Worm (Caenorhabditis elegans) whole organism, L3 larva: ENCODE results near the gene F47D12.3.

Experiments used
- R02D3.7 ChIP-seq: fragments of 150-350 bp; optimal IDR thresholded peaks from 2 replicates; lab custom pipeline; 2014; ENCODE audit warnings: missing biosample characterization, missing genetic modification characterization
- aly-2 ChIP-seq: fragments of 150-350 bp; optimal IDR thresholded peaks from 2 replicates; lab custom pipeline; 2014; ENCODE audit warnings: missing biosample characterization, missing genetic modification characterization
- ama-1 ChIP-seq: fragments of 150-350 bp; optimal IDR thresholded peaks from 2 replicates; lab custom pipeline; 2018
- ceh-16 ChIP-seq: sonication (generic microtip); optimal IDR thresholded peaks from 2 replicates; lab custom pipeline; 2017; ENCODE audit warnings: missing biosample characterization, missing genetic modification characterization
- ceh-82 ChIP-seq: fragments of 150-350 bp; optimal IDR thresholded peaks from 2 replicates; lab custom pipeline; 2014; ENCODE audit warnings: missing biosample characterization, missing genetic modification characterization
- ceh-9 ChIP-seq: sonication (generic microtip); optimal IDR thresholded peaks from 2 replicates; lab custom pipeline; 2018; ENCODE audit warnings: missing biosample characterization, missing genetic modification characterization
- egl-5 ChIP-seq: fragments of 150-350 bp; optimal IDR thresholded peaks from 2 replicates; lab custom pipeline; 2017; ENCODE audit warnings: missing biosample characterization, missing genetic modification reagents, missing genetic modification characterization, inconsistent platforms
- elt-1 ChIP-seq: fragments of 150-350 bp; optimal IDR thresholded peaks from 2 replicates; lab custom pipeline; 2014; ENCODE audit warnings: missing biosample characterization, missing genetic modification characterization
- elt-2 ChIP-seq: sonication (generic microtip); optimal IDR thresholded peaks from 2 replicates; lab custom pipeline; 2016; ENCODE audit warnings: missing genetic modification reagents, mild to moderate bottlenecking, missing genetic modification characterization, missing compliant biosample characterization
- elt-3 ChIP-seq, 3 experiments: fragments of 150-350 bp in 1 of 3; sonication (generic microtip) in 2 of 3; optimal IDR thresholded peaks; 2 replicates in 2 of 3; 4 replicates in 1 of 3; lab custom pipeline; 2014 to 2017; ENCODE audit warnings: missing biosample characterization in 3 of 3, missing genetic modification characterization in 3 of 3
- eor-1 ChIP-seq, 2 experiments: fragments of 150-350 bp; optimal IDR thresholded peaks; 2 replicates each; lab custom pipeline; 2014 to 2018; ENCODE audit warnings: missing biosample characterization in 2 of 2, missing genetic modification characterization in 2 of 2
- fkh-10 ChIP-seq: sonication (generic microtip); optimal IDR thresholded peaks from 2 replicates; lab custom pipeline; 2017; ENCODE audit warnings: missing biosample characterization, missing genetic modification reagents, missing genetic modification characterization
- fkh-2 ChIP-seq: fragments of 150-350 bp; optimal IDR thresholded peaks from 2 replicates; lab custom pipeline; 2014; ENCODE audit warnings: missing biosample characterization, missing genetic modification reagents, missing genetic modification characterization
- fos-1 ChIP-seq: fragments of 150-350 bp; optimal IDR thresholded peaks from 2 replicates; lab custom pipeline; 2014; ENCODE audit warnings: missing biosample characterization, missing genetic modification characterization
- lin-15B ChIP-seq: fragments of 150-350 bp; optimal IDR thresholded peaks from 2 replicates; lab custom pipeline; 2014; ENCODE audit warnings: missing biosample characterization, missing genetic modification characterization
- lin-39 ChIP-seq: fragments of 150-350 bp; optimal IDR thresholded peaks from 2 replicates; lab custom pipeline; 2018; ENCODE audit warnings: missing biosample characterization, missing genetic modification reagents, missing genetic modification characterization
- lsy-12 ChIP-seq: sonication (generic microtip); optimal IDR thresholded peaks from 2 replicates; lab custom pipeline; 2016; ENCODE audit warnings: mild to moderate bottlenecking, missing genetic modification characterization, missing compliant biosample characterization
- mdl-1 ChIP-seq: fragments of 150-350 bp; optimal IDR thresholded peaks from 2 replicates; lab custom pipeline; 2014; ENCODE audit warnings: missing biosample characterization, missing genetic modification characterization
- mml-1 ChIP-seq: fragments of 150-350 bp; sonication (generic microtip); optimal IDR thresholded peaks from 3 replicates; lab custom pipeline; 2014; ENCODE audit warnings: missing biosample characterization, missing genetic modification characterization
- nfya-1 ChIP-seq: sonication (generic microtip); optimal IDR thresholded peaks from 2 replicates; lab custom pipeline; 2017; ENCODE audit warnings: missing genetic modification characterization, mild to moderate bottlenecking, missing compliant biosample characterization, antibody characterized with exemption, moderate library complexity; ENCODE audit not compliant: insufficient read depth
- nhr-11 ChIP-seq: fragments of 150-350 bp; optimal IDR thresholded peaks from 2 replicates; lab custom pipeline; 2014; ENCODE audit warnings: missing biosample characterization, missing genetic modification characterization
- nhr-12 ChIP-seq: fragments of 150-350 bp; optimal IDR thresholded peaks from 2 replicates; lab custom pipeline; 2014; ENCODE audit warnings: missing biosample characterization, missing genetic modification characterization
- nhr-23 ChIP-seq: fragments of 150-350 bp; optimal IDR thresholded peaks from 2 replicates; lab custom pipeline; 2014; ENCODE audit warnings: missing biosample characterization, missing genetic modification reagents, missing genetic modification characterization
- nhr-237 ChIP-seq: fragments of 150-350 bp; optimal IDR thresholded peaks from 2 replicates; lab custom pipeline; 2014; ENCODE audit warnings: missing biosample characterization, missing genetic modification characterization
- nhr-25 ChIP-seq: sonication (generic microtip); optimal IDR thresholded peaks from 2 replicates; lab custom pipeline; 2017; ENCODE audit warnings: missing biosample characterization, missing genetic modification characterization
- nhr-28 ChIP-seq: fragments of 150-350 bp; optimal IDR thresholded peaks from 2 replicates; lab custom pipeline; 2014; ENCODE audit warnings: missing biosample characterization, missing genetic modification characterization
- nhr-43 ChIP-seq: sonication (generic microtip); optimal IDR thresholded peaks from 2 replicates; lab custom pipeline; 2016; ENCODE audit warnings: mild to moderate bottlenecking, missing genetic modification characterization, missing compliant biosample characterization; ENCODE audit not compliant: poor library complexity, severe bottlenecking
- nhr-76 ChIP-seq: fragments of 150-350 bp; sonication (generic microtip); optimal IDR thresholded peaks from 5 replicates; lab custom pipeline; 2014; ENCODE audit warnings: missing biosample characterization, missing genetic modification characterization
- nhr-77 ChIP-seq: fragments of 150-350 bp; optimal IDR thresholded peaks from 2 replicates; lab custom pipeline; 2014; ENCODE audit warnings: missing biosample characterization, missing genetic modification characterization
- pha-4 ChIP-seq: fragments of 150-350 bp; optimal IDR thresholded peaks from 2 replicates; lab custom pipeline; 2014; ENCODE audit warnings: missing biosample characterization, missing genetic modification reagents, missing genetic modification characterization
- pqm-1 ChIP-seq: fragments of 150-350 bp; optimal IDR thresholded peaks from 2 replicates; lab custom pipeline; 2017; ENCODE audit warnings: missing biosample characterization, missing genetic modification characterization, inconsistent platforms
- skn-1 ChIP-seq: fragments of 150-350 bp; optimal IDR thresholded peaks from 2 replicates; lab custom pipeline; 2014; ENCODE audit warnings: missing biosample characterization, missing genetic modification characterization
- snpc-4 ChIP-seq: fragments of 150-350 bp; optimal IDR thresholded peaks from 2 replicates; lab custom pipeline; 2014; ENCODE audit warnings: missing biosample characterization, missing genetic modification characterization
- tbx-2 ChIP-seq: sonication (generic microtip); optimal IDR thresholded peaks from 2 replicates; lab custom pipeline; 2016; ENCODE audit warnings: mild to moderate bottlenecking, missing genetic modification characterization, missing compliant biosample characterization
- unc-39 ChIP-seq: sonication (generic microtip); optimal IDR thresholded peaks from 4 replicates; lab custom pipeline; 2017; ENCODE audit warnings: missing biosample characterization, missing genetic modification characterization
- unc-62 ChIP-seq: fragments of 150-350 bp; sonication (generic microtip); optimal IDR thresholded peaks from 4 replicates; lab custom pipeline; 2014; ENCODE audit warnings: missing biosample characterization, missing genetic modification reagents, missing genetic modification characterization
- zag-1 ChIP-seq: fragments of 150-350 bp; optimal IDR thresholded peaks from 2 replicates; lab custom pipeline; 2014; ENCODE audit warnings: missing biosample characterization, missing genetic modification characterization
- ztf-11 ChIP-seq: fragments of 150-350 bp; optimal IDR thresholded peaks from 2 replicates; lab custom pipeline; 2014; ENCODE audit warnings: missing biosample characterization, missing genetic modification characterization
- ztf-4 ChIP-seq: fragments of 150-350 bp; optimal IDR thresholded peaks from 2 replicates; lab custom pipeline; 2014; ENCODE audit warnings: missing biosample characterization, missing genetic modification characterization

The F47D12.3 gene

DNA sequence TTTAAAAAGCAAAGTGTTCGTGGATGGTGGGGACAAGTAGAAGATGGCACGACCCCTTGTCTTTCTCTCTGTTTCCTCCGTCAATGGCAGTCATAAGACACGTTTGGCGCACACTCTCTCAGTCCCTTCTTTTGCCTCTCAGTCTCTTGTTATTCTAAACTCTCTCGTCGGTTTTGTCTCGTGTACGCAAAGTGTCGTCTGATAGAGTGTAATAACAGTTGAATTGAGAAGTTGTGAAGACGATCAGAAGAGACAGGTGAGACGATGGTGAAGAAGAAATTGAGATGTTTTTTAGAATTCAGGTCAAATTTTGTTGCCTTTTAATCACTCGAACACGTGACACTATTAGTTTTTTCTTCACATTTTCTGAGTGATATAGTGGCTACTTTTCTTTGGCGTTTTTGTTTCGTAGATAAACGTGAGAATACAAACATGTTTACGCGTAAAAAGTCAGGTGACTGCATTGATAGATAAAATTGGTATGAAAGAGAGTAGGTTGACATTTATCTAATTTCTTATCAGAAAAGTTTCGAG, 4.9 kb downstream of the F47D12.3 start, which contains the start of gene F47D12.9 (continued):
- TF ChIP-seq unc-62 = no peak
- TF ChIP-seq pha-4 = peak; percentile 55
- peak; percentile 13 for TF ChIP-seq pqm-1 (tag; lab: Kevin White, UChicago)
- no peak for TF ChIP-seq R02D3.7 (tag; lab: Kevin White, UChicago)
- no peak for TF ChIP-seq ztf-11 (tag; lab: Kevin White, UChicago)
- TF ChIP-seq ztf-4 (tag; lab: Kevin White, UChicago) = no peak
- TF ChIP-seq lin-15B = peak; percentile 77
- TF ChIP-seq nhr-28 (tag; lab: Kevin White, UChicago) = no peak
- no peak for TF ChIP-seq ceh-82 (tag; lab: Kevin White, UChicago)

DNA sequence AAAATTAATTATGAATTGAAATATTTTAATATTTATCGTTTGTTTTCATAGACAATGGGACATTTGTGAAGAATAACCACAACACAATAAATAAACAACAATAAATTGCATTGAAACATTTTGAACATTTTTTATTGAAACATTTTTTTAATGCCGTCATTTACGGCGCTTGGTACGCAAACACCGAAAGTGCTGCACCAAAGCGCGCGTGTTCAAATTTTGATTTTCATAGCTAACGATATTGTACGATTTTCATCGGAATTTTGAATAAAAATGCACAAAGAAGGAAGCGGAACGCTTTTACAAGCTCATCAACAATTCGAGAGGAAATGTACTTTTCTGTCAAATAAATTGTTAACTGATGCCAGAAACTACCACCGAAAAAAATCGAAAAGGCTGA, 5.5 kb downstream of the F47D12.3 start:
- no peak for TF ChIP-seq pqm-1 (tag; lab: Kevin White, UChicago)
- TF ChIP-seq nhr-77 (tag; lab: Kevin White, UChicago) = no peak
- TF ChIP-seq fkh-10 = no peak
- no peak for TF ChIP-seq unc-39
- no peak for TF ChIP-seq nhr-11 (tag; lab: Kevin White, UChicago)
- TF ChIP-seq unc-62 = no peak
- TF ChIP-seq ztf-4 (tag; lab: Kevin White, UChicago) = no peak
- no peak for TF ChIP-seq pha-4
- TF ChIP-seq eor-1 (tag; optimal IDR thresholded peaks at IDR 0.05; lab: Kevin White, UChicago) = no peak
- TF ChIP-seq ceh-16 = no peak
- TF ChIP-seq fos-1 (tag; lab: Kevin White, UChicago) = no peak
- no peak for TF ChIP-seq mml-1 (tag; lab: Kevin White, UChicago)
- TF ChIP-seq elt-3 (tag; optimal IDR thresholded peaks at IDR 0.05; lab: Kevin White, UChicago) = no peak
- no peak for TF ChIP-seq skn-1 (tag; lab: Kevin White, UChicago)
- TF ChIP-seq zag-1 (tag; lab: Kevin White, UChicago) = no peak
- TF ChIP-seq nhr-25 (tag; lab: Kevin White, UChicago) = no peak
- no peak for TF ChIP-seq R02D3.7 (tag; lab: Kevin White, UChicago)

DNA sequence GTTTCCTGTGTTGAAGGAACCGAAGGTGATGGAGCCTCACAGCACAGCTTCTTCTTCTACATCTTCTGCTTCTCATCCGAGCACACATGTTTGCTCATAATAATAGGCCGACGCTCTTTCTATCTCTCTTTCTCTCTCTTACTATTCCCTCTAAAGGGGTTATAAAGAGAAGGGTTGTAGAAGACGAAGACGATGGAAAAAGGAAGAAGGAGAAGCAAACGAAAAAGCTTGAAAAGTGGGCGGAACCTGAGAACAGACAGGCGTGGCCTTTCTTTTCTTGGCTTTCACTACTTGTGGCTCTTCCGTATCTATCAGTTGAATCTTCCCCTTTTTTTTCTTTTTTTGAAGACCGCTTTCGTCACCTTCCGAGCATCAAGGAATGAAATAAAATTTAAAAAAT, 9.6 kb downstream of the F47D12.3 start:
- TF ChIP-seq unc-62 = no peak
- no peak for TF ChIP-seq lin-15B
- peak; percentile 67 for TF ChIP-seq elt-1 (tag; lab: Kevin White, UChicago)
- peak; percentile 41 for TF ChIP-seq nfya-1 (tag; lab: Kevin White, UChicago)
- TF ChIP-seq elt-3 (tag; optimal IDR thresholded peaks at IDR 0.05; lab: Kevin White, UChicago) = no peak
- peak; percentile 22 for TF ChIP-seq fkh-10
- TF ChIP-seq egl-5 (tag; lab: Kevin White, UChicago) = no peak
- TF ChIP-seq unc-39 = no peak
- TF ChIP-seq snpc-4 (tag; lab: Kevin White, UChicago) = no peak

DNA sequence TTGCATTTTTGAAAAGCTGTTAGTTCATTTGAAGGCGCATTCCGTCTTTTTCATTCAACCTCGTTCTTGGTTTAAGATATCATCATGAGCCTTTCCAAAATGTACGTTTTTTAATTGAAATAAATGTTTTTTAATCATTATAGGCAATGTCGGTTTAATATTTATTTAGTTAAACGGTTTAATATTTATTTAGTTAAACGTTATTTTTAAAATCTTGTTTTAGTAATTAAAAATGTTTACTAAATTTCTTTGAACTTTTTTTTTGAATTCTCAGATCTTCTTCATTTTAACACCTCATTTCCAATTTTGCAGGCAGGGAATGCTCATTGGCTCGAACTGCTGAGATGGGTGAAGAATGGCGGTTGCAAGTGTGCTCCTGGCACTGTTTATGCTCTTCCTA, 10.8 kb downstream of the F47D12.3 start, which contains the start of gene gar-2:
Gene gar-2, plus strand, starts transcription at position 301 of the 400 bp plus-strand sequence.
- TF ChIP-seq nhr-43 (tag; lab: Kevin White, UChicago) (no peak), ceh-9 (tag; lab: Kevin White, UChicago) (no peak), pqm-1 (tag; lab: Kevin White, UChicago) (no peak), nhr-77 (tag; lab: Kevin White, UChicago) (no peak), nhr-12 (no peak), nhr-28 (tag; lab: Kevin White, UChicago) (no peak)

DNA sequence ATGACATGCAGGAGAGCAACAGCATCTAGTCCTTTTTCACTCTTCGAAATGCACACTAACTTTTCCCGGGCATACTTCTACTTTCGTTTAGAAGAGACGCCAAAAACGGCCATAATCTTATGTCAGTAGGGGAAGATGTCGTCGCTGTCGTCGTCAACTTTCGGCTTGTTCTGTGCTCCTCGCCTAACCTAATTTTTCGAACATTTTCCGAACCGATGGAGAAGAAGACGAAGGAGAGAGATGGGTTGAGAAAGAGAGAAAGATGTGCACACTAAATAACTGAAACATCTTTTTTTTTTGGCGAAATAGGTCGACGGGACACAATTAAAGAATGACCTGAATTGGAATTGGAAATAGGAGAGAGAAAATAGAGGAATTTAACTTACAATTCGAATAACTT, 12.1 kb downstream of the F47D12.3 start:
- TF ChIP-seq nhr-12 = no peak
- peak; percentile 43 for TF ChIP-seq fkh-10

DNA sequence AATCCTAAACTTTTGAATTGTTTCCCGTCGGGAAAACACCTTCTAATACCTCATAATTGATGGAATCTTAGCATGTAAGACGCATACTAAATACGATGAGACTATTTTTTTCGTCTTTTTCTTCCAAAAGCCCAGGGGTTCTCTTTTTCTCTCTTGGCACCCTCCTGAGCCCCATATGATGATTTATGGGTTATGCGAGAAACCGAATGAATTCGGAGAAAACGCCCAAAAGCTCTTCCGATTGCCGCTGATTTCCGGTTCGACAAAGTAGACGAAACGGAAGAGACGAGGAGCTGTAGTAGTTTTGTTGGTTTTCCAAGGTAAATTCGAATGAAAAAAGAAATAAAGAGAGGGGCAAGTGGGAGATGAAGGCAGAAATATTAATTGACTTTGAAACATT, 13.2 kb downstream of the F47D12.3 start:
- TF ChIP-seq nhr-28 (tag; lab: Kevin White, UChicago) = no peak
- no peak for TF ChIP-seq unc-62
- peak; percentile 26 for TF ChIP-seq lin-39
- TF ChIP-seq elt-2 (tag; lab: Kevin White, UChicago) = no peak

DNA sequence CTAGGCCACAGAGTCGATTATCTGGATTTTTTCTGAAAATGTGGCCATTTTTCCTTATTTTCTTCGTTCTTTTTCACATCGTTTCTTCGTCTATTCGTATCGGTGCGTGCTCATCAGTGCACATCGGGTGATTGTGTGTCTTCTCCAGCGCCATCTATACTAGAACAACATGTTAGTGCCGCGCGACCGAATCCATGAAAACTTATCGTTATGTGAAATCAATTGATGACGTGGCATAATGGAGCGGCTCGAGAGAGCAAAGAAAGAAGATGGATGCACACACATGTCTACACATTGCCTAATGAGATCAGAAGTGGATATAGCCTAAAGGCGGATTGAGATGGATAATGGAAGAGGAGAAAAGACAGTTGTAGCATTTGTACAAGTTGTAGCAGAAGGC, 14.0 kb downstream of the F47D12.3 start:
- TF ChIP-seq nhr-11 (tag; lab: Kevin White, UChicago) (no peak), lsy-12 (no peak), aly-2 (tag; lab: Kevin White, UChicago) (no peak), nhr-28 (tag; lab: Kevin White, UChicago) (no peak), mdl-1 (tag; lab: Kevin White, UChicago) (no peak), skn-1 (tag; lab: Kevin White, UChicago) (no peak), R02D3.7 (tag; lab: Kevin White, UChicago) (no peak), snpc-4 (tag; lab: Kevin White, UChicago) (no peak), nhr-237 (tag; lab: Kevin White, UChicago) (no peak), fkh-10 (no peak), ama-1 (lab: Kevin White, UChicago) (no peak), nhr-23 (no peak), fkh-2 (tag; lab: Kevin White, UChicago) (no peak), tbx-2 (tag; lab: Kevin White, UChicago) (no peak), ceh-82 (tag; lab: Kevin White, UChicago) (no peak), nhr-43 (tag; lab: Kevin White, UChicago) (no peak), nhr-76 (tag; lab: Kevin White, UChicago) (no peak)
